Worm (Caenorhabditis elegans) whole organism, mixed stage, embryonic: ENCODE measurements around the gene fbxa-11.

Experiments used
- lsy-2 ChIP-seq: fragments of 150-350 bp; optimal IDR thresholded peaks from 2 replicates; lab custom pipeline; 2014; ENCODE audit warnings: missing biosample characterization, missing genetic modification characterization
- snpc-4 ChIP-seq: fragments of 150-350 bp; optimal IDR thresholded peaks from 2 replicates; lab custom pipeline; 2014; ENCODE audit warnings: missing biosample characterization, missing genetic modification characterization

ce11 chrIII:909540-909939, 41.1 kb upstream of the fbxa-11 start, which contains the start of gene crls-1:
- TF ChIP-seq lsy-2 (tag; lab: Kevin White, UChicago): no peak
- no peak for TF ChIP-seq snpc-4 (tag; lab: Kevin White, UChicago)
